Fruit fly (Drosophila melanogaster) whole organism, pupa: Measurements from ENCODE around the gene CG1236.

Source experiments
- CG10348 ChIP-seq: fragments of 200-800 bp; sonication (Bioruptor generic); IDR thresholded peaks from 2 replicates; pipeline ENCODE4 v1.3.6; 2022; ENCODE audit warnings: missing biosample characterization, missing genetic modification characterization
- CG12605 ChIP-seq: fragments of 200-800 bp; sonication (Bioruptor generic); IDR thresholded peaks from 2 replicates; pipeline ENCODE4 v1.3.6; 2022; ENCODE audit warnings: missing biosample characterization, missing genetic modification characterization
- CG13204 ChIP-seq: fragments of 200-800 bp; sonication (Bioruptor generic); optimal IDR thresholded peaks from 2 replicates; lab custom pipeline; 2018; ENCODE audit warnings: missing biosample characterization, mild to moderate bottlenecking, missing genetic modification characterization, moderate library complexity
- CG14655 ChIP-seq: fragments of 200-800 bp; sonication (Bioruptor generic); optimal IDR thresholded peaks from 3 replicates; lab custom pipeline; 2017; ENCODE audit warnings: mild to moderate bottlenecking, missing biosample characterization, missing genetic modification reagents, missing genetic modification characterization
- CG15710 ChIP-seq: fragments of 200-800 bp; sonication (Bioruptor generic); optimal IDR thresholded peaks from 2 replicates; lab custom pipeline; 2018; ENCODE audit warnings: missing biosample characterization, mild to moderate bottlenecking, missing genetic modification characterization, moderate library complexity
- CG17806 ChIP-seq: fragments of 200-800 bp; sonication (Bioruptor generic); optimal IDR thresholded peaks from 2 replicates; lab custom pipeline; 2018; ENCODE audit warnings: missing biosample characterization, mild to moderate bottlenecking, missing genetic modification characterization, moderate library complexity
- CG32121 ChIP-seq: fragments of 200-800 bp; sonication (Bioruptor generic); IDR thresholded peaks from 2 replicates; pipeline ENCODE4 v1.3.6; 2022; ENCODE audit warnings: missing biosample characterization, missing genetic modification characterization
- CG34367 ChIP-seq: fragments of 200-800 bp; sonication (Bioruptor generic); optimal IDR thresholded peaks from 2 replicates; lab custom pipeline; 2018; ENCODE audit warnings: missing biosample characterization, mild to moderate bottlenecking, missing genetic modification characterization
- CG4496 ChIP-seq: fragments of 200-800 bp; sonication (Bioruptor generic); IDR thresholded peaks from 3 replicates; pipeline ENCODE4 v1.3.6; 2022; ENCODE audit warnings: missing biosample characterization, missing genetic modification characterization
- CG8159 ChIP-seq: fragments of 200-800 bp; sonication (Bioruptor generic); optimal IDR thresholded peaks from 3 replicates; lab custom pipeline; 2018; ENCODE audit warnings: missing biosample characterization, mild to moderate bottlenecking, missing genetic modification characterization, moderate library complexity
- CG8301 ChIP-seq: fragments of 200-800 bp; sonication (Bioruptor generic); optimal IDR thresholded peaks from 2 replicates; lab custom pipeline; 2018; ENCODE audit warnings: missing biosample characterization, mild to moderate bottlenecking, missing genetic modification characterization
- CG9948 ChIP-seq: fragments of 200-800 bp; sonication (Bioruptor generic); optimal IDR thresholded peaks from 2 replicates; lab custom pipeline; 2018; ENCODE audit warnings: missing biosample characterization, mild to moderate bottlenecking, missing genetic modification characterization, moderate library complexity
- D1 ChIP-seq: fragments of 200-800 bp; sonication (Bioruptor generic); optimal IDR thresholded peaks from 2 replicates; lab custom pipeline; 2018; ENCODE audit warnings: missing biosample characterization, mild to moderate bottlenecking, missing genetic modification characterization, moderate library complexity
- EcR ChIP-seq: fragments of 200-800 bp; sonication (Bioruptor generic); optimal IDR thresholded peaks from 3 replicates; lab custom pipeline; 2019; ENCODE audit warnings: missing biosample characterization, missing genetic modification characterization, mild to moderate bottlenecking, moderate library complexity, missing genetic modification reagents
- Ets98B ChIP-seq: fragments of 200-800 bp; sonication (Bioruptor generic); IDR thresholded peaks from 2 replicates; pipeline ENCODE4 v1.3.6; 2022; ENCODE audit warnings: missing biosample characterization, missing genetic modification characterization
- Pif1A ChIP-seq: fragments of 200-800 bp; sonication (Bioruptor generic); optimal IDR thresholded peaks from 3 replicates; lab custom pipeline; 2016; ENCODE audit warnings: missing biosample characterization, missing genetic modification characterization
- Pif1B ChIP-seq: fragments of 200-800 bp; sonication (Bioruptor generic); optimal IDR thresholded peaks from 3 replicates; lab custom pipeline; 2016; ENCODE audit warnings: missing biosample characterization, missing genetic modification characterization
- Snoo ChIP-seq: fragments of 200-800 bp; sonication (Bioruptor generic); optimal IDR thresholded peaks from 3 replicates; lab custom pipeline; 2017; ENCODE audit warnings: missing biosample characterization, mild to moderate bottlenecking, missing genetic modification characterization, inconsistent platforms
- fd96Ca ChIP-seq: fragments of 200-800 bp; sonication (Bioruptor generic); IDR thresholded peaks from 3 replicates; pipeline ENCODE4 v1.3.6; 2022; ENCODE audit warnings: missing biosample characterization, missing genetic modification characterization
- gl ChIP-seq: fragments of 200-800 bp; sonication (Bioruptor generic); optimal IDR thresholded peaks from 2 replicates; lab custom pipeline; 2018; ENCODE audit warnings: missing biosample characterization, mild to moderate bottlenecking, missing genetic modification characterization
- rn ChIP-seq: fragments of 200-800 bp; sonication (Bioruptor generic); IDR thresholded peaks from 2 replicates; pipeline ENCODE4 v1.3.6; 2022; ENCODE audit warnings: missing biosample characterization, missing genetic modification characterization

Gene CG1236

DNA sequence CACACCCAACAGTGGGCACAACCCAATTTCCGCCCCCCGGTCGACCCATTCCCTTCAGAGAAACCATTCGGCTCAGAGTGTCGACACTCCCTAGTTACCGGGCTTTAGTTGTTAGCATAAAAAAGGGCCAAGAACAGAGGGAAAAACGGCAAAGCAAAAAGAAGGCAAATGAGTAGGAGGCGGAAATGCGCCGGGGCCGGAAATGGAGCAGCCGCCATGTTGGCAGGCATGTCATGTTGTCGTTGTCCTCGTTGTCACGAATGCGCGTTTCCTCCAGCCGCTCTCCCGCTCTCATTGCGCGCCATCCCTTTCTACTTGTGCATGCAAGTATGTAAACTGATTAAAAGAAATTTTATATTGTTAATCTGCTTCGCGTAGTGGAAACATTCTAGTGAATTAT is 40.2 kb upstream of the CG1236 start:
- no peak for TF ChIP-seq Pif1B (GFP tag; lab: Kevin White, UChicago)
- TF ChIP-seq CG4496, result peak; percentile 29; the same call in 1 of the 3 replicates
- no peak for TF ChIP-seq CG10348 (GFP tag; lab: Robert Waterston, UW)
- no peak for TF ChIP-seq D1 (tag; lab: Kevin White, UChicago)
- TF ChIP-seq, all 21 proteins: peak for 1

DNA sequence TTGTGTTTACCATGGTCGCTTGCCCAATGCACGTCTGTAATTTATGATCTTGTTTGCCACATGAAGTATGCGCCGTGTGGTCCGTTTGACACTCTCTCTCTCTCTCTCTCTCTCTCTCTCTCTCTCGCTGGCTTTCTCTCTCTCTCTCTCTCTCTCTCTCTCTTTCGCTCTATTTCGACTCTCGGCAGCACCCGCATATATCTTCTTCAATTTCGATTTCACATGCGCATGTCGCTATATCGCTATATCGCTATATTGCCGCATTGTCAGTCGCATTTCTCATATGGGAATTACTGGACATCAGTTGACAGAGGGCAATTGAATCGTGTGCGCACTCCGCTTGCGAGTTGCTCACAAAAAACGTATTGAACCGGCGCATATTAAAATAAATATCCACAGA is 35.4 kb upstream of the CG1236 start:
- TF ChIP-seq CG8301 (tag; lab: Kevin White, UChicago), result no peak
- TF ChIP-seq Ets98B (GFP tag; lab: Robert Waterston, UW), result peak; percentile 42; the same call in 1 of the 2 replicates
- no peak for TF ChIP-seq CG8159
- no peak for TF ChIP-seq rn (GFP tag; lab: Robert Waterston, UW)
- peak; percentile 51; the same call in 1 of the 3 replicates for TF ChIP-seq CG4496
- TF ChIP-seq CG32121 (GFP tag; lab: Robert Waterston, UW), result peak; percentile 29; the same call in 1 of the 2 replicates
- TF ChIP-seq CG34367 (tag; lab: Kevin White, UChicago), result no peak
- no peak for TF ChIP-seq gl (tag; lab: Kevin White, UChicago)
- TF ChIP-seq CG9948 (tag; lab: Kevin White, UChicago), result no peak

DNA sequence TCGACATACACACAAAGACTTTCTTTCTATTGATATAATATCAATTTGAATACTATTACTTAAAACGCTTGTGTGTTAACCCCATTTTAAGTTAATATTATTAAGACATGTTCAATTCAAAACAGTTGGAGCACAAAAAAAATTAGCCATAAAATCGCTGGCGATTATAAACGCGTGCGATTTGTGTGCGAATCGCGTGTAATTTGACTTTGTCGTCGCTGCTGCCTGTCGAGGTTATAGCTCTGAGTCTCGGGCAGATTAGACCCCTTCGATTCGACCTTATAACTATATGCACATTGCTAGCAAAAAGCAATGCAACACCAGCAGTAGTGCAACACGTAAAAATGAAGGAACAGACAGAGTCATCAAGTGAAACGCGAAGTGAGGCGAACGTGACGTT is 31.6 kb upstream of the CG1236 start:
- TF ChIP-seq rn (GFP tag; lab: Robert Waterston, UW) (no peak), CG17806 (tag; lab: Kevin White, UChicago) (no peak), CG4496 (no peak)

DNA sequence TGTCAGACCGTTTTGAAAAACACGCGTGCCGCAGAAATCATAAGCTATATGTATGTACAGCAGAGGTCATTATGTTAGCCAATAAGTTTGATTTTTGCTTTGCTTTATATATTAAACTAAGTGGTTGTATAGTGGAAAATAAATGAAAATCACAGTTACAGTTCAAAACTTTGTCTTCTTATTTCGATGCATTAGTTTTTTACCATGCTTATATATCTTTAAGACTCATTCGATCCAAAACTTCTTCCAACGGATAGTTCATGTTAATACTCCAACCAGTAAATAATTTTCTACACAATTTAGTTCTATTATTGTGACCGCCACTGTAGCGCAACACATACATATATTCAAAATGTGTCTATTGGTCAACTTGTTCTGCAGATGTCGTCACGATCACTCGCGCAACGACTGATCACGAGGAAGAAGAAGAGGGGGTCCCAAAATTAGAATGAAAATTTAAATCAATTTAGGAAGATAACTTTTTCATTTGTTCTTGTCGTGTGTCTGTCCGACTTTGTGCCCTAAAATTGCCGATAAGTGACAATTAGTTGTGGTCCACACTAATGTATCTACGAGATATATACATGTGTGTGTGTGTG is 31.0 kb upstream of the CG1236 start:
- TF ChIP-seq gl (tag; lab: Kevin White, UChicago), result no peak
- TF ChIP-seq EcR, result no peak
- peak; percentile 71 for TF ChIP-seq CG14655
- peak; percentile 58 for TF ChIP-seq CG8159
- TF ChIP-seq Pif1A (GFP tag; lab: Kevin White, UChicago), result peak; percentile 38
- TF ChIP-seq CG8301 (tag; lab: Kevin White, UChicago), result no peak
- TF ChIP-seq CG9948 (tag; lab: Kevin White, UChicago), result no peak
- TF ChIP-seq CG17806 (tag; lab: Kevin White, UChicago), result no peak
- no peak for TF ChIP-seq Pif1B (GFP tag; lab: Kevin White, UChicago)
- peak; percentile 57; the same call in 2 of the 3 replicates for TF ChIP-seq CG4496
- peak; percentile 25; the same call in 1 of the 2 replicates for TF ChIP-seq Ets98B (GFP tag; lab: Robert Waterston, UW)
- TF ChIP-seq CG32121 (GFP tag; lab: Robert Waterston, UW), result 0 out of 2 replicates have a peak, but pooled peaks have one; percentile 8
- no peak for TF ChIP-seq fd96Ca (GFP tag; lab: Robert Waterston, UW)
- TF ChIP-seq CG34367 (tag; lab: Kevin White, UChicago), result peak; percentile 23
- TF ChIP-seq CG10348 (GFP tag; lab: Robert Waterston, UW), result no peak
- no peak for TF ChIP-seq rn (GFP tag; lab: Robert Waterston, UW)
- TF ChIP-seq CG12605 (GFP tag; lab: Robert Waterston, UW), result no peak
- TF ChIP-seq, all 21 proteins: peak for 7

DNA sequence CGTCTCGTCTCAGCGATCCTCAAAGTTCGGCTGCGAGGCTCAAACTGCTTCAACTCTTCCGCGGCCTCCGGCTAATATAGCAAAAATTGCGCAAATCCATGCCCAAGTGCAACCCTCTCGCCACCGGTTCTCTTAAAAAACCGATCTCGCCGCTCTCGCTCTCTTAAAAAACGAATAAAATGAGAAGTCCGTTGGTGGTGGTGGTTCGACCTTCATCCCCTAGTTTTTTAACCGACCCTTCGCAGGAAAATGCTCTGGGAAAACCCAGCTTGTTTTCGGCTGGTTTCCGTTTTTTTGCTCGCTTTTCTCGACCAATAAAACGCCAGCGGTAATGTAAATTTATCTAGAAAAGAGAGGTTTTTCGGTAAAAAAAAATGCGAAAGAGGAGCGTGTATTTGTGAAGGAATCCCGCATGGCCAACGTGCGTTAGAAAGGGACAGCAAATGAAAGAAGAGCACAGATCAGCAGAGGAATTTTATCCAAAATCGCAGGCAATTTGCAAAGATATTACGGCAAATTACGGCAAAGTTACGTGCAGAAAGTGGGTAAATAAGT is 19.7 kb upstream of the CG1236 start, which contains the start of gene cas:
Gene cas (minus strand): TSS at position 51 of the 555 bp plus-strand sequence.
- no peak for TF ChIP-seq EcR
- TF ChIP-seq Pif1B (GFP tag; lab: Kevin White, UChicago), result no peak
- TF ChIP-seq CG15710, result no peak
- no peak for TF ChIP-seq CG17806 (tag; lab: Kevin White, UChicago)
- TF ChIP-seq gl (tag; lab: Kevin White, UChicago), result no peak
- no peak for TF ChIP-seq CG10348 (GFP tag; lab: Robert Waterston, UW)
- TF ChIP-seq CG8301 (tag; lab: Kevin White, UChicago), result no peak
- no peak for TF ChIP-seq CG9948 (tag; lab: Kevin White, UChicago)
- TF ChIP-seq Pif1A (GFP tag; lab: Kevin White, UChicago), result no peak
- no peak for TF ChIP-seq D1 (tag; lab: Kevin White, UChicago)
- TF ChIP-seq fd96Ca (GFP tag; lab: Robert Waterston, UW), result no peak
- no peak for TF ChIP-seq CG13204 (GFP tag; lab: Kevin White, UChicago)
- no peak for TF ChIP-seq CG8159

DNA sequence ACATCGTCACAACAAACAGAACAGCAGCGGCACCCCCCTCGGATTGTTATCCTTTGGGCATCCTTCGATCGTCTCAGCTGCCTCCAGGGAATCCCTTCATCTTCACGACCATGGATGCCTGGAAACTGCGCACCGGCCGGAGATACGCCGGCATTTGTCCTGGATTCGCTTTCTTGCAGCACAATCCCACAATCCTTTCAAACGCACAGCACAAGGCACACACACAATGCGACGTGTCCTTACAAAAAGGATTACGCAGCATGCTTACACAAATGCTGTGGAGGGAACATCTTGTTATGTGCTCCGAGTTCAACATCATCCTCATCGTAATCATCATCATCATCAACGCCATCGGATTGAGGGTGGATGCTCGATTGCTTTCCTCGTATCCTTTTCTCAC is 13.4 kb upstream of the CG1236 start:
- TF ChIP-seq CG34367 (tag; lab: Kevin White, UChicago) (no peak), gl (tag; lab: Kevin White, UChicago) (no peak), CG9948 (tag; lab: Kevin White, UChicago) (no peak)
- TF ChIP-seq, all 21 proteins: peak for 0

DNA sequence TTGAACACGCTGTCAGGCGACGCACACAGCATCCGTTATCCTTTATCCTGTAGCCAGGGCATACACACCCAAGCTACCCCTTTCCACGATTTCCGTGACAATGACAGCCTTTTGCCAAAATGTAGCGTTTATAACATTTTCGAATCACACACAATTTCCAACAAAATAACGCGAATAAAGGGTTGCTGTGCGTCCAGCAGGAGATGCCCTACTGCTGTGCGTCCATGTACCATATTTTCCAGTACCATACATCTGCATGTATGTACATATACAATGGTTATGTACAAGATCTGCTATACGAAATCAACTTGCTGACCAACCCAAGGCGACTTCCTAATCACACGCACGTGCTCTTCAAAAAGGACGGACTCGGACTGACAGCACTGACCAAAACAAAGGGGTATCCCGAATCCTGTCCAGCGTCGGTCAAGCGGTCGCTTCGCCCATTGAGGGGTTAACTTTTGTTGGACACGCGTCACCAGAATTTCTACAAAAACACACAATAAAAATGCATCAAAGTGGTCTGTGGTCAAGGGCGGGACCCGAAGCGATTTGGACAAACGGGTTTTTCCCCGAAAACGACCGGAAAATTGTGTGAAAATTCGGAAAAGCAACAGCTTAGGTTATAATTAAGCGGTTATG is 8.7 kb upstream of the CG1236 start:
- TF ChIP-seq EcR (no peak), Pif1B (GFP tag; lab: Kevin White, UChicago) (no peak), rn (GFP tag; lab: Robert Waterston, UW) (no peak), CG17806 (tag; lab: Kevin White, UChicago) (no peak), CG4496 (no peak), CG34367 (tag; lab: Kevin White, UChicago) (no peak), CG8301 (tag; lab: Kevin White, UChicago) (no peak), CG32121 (GFP tag; lab: Robert Waterston, UW) (no peak), CG14655 (no peak), D1 (tag; lab: Kevin White, UChicago) (no peak), Pif1A (GFP tag; lab: Kevin White, UChicago) (no peak), CG13204 (GFP tag; lab: Kevin White, UChicago) (no peak), CG8159 (no peak), CG15710 (no peak), CG10348 (GFP tag; lab: Robert Waterston, UW) (no peak), Snoo (tag; lab: Kevin White, UChicago) (no peak), gl (tag; lab: Kevin White, UChicago) (no peak)
- TF ChIP-seq, all 21 proteins: peak for 0
